Fruit fly (Drosophila melanogaster): ENCODE data around the gene mRF1.

dm6 chr2L:13203437-13204137, 16.2 kb upstream of the mRF1 start, which contains the start of gene Pect:
- TF ChIP-seq CTCF (optimal IDR thresholded peaks at IDR 0.05): no peak
- no peak for TF ChIP-seq CG8478 (optimal IDR thresholded peaks at IDR 0.05)

Measured in S2 (cell line).